Fruit fly (Drosophila melanogaster) whole organism, embryonic: ENCODE results near the gene CG42495.

ENCODE experiments used
- Adf1 ChIP-seq: fragments of 200-800 bp; sonication (Bioruptor generic); IDR thresholded peaks from 2 replicates; pipeline ENCODE4 v1.3.6; 2022; ENCODE audit warnings: missing biosample characterization, missing genetic modification characterization
- Atf6 ChIP-seq: fragments of 200-800 bp; sonication (Bioruptor generic); IDR thresholded peaks from 2 replicates; pipeline ENCODE4 v1.3.6; 2022; ENCODE audit warnings: missing biosample characterization, missing genetic modification characterization
- B-H2 ChIP-seq: fragments of 200-800 bp; sonication (Bioruptor generic); optimal IDR thresholded peaks from 2 replicates; lab custom pipeline; 2018; ENCODE audit warnings: missing biosample characterization, mild to moderate bottlenecking, missing genetic modification characterization
- CG1024 ChIP-seq: fragments of 200-800 bp; sonication (Bioruptor generic); IDR thresholded peaks from 2 replicates; pipeline ENCODE4 v1.3.6; 2022; ENCODE audit warnings: missing biosample characterization, missing genetic modification characterization
- CG10565 ChIP-seq: fragments of 200-800 bp; sonication (Bioruptor generic); optimal IDR thresholded peaks from 3 replicates; lab custom pipeline; 2016; ENCODE audit warnings: missing biosample characterization, mild to moderate bottlenecking, missing genetic modification characterization
- CG11696 ChIP-seq: fragments of 200-800 bp; sonication (Bioruptor generic); IDR thresholded peaks from 2 replicates; pipeline ENCODE4 v1.3.6; 2022; ENCODE audit warnings: missing biosample characterization, missing genetic modification characterization
- CG12659 ChIP-seq: fragments of 200-800 bp; sonication (Bioruptor generic); optimal IDR thresholded peaks from 3 replicates; lab custom pipeline; 2017; ENCODE audit warnings: mild to moderate bottlenecking, missing biosample characterization, missing genetic modification reagents, missing genetic modification characterization
- CG13123 ChIP-seq: fragments of 200-800 bp; sonication (Bioruptor generic); optimal IDR thresholded peaks from 2 replicates; lab custom pipeline; 2016; ENCODE audit warnings: missing biosample characterization, missing genetic modification characterization
- CG14441 ChIP-seq: fragments of 200-800 bp; sonication (Bioruptor generic); IDR thresholded peaks from 2 replicates; pipeline ENCODE4 v1.3.6; 2022; ENCODE audit warnings: missing biosample characterization, missing genetic modification characterization
- CG14667 ChIP-seq: fragments of 200-800 bp; sonication (Bioruptor generic); IDR thresholded peaks from 2 replicates; pipeline ENCODE4 v1.3.6; 2022; ENCODE audit warnings: missing biosample characterization, missing genetic modification characterization
- CG1602 ChIP-seq: fragments of 200-800 bp; sonication (Bioruptor generic); optimal IDR thresholded peaks from 3 replicates; lab custom pipeline; 2016; ENCODE audit warnings: missing biosample characterization, missing genetic modification characterization
- CG17359 ChIP-seq: fragments of 200-800 bp; sonication (Bioruptor generic); optimal IDR thresholded peaks from 3 replicates; lab custom pipeline; 2018; ENCODE audit warnings: missing biosample characterization, mild to moderate bottlenecking, missing genetic modification characterization, moderate library complexity
- CG18262 ChIP-seq: fragments of 200-800 bp; optimal IDR thresholded peaks from 3 replicates; lab custom pipeline; 2019; ENCODE audit warnings: missing biosample characterization, mild to moderate bottlenecking, missing genetic modification characterization, moderate library complexity
- CG18619 ChIP-seq: fragments of 200-800 bp; sonication (Bioruptor generic); optimal IDR thresholded peaks from 3 replicates; lab custom pipeline; 2017; ENCODE audit warnings: missing biosample characterization, mild to moderate bottlenecking, missing genetic modification characterization
- CG2120 ChIP-seq: fragments of 200-800 bp; sonication (Bioruptor generic); optimal IDR thresholded peaks from 3 replicates; lab custom pipeline; 2016; ENCODE audit warnings: missing biosample characterization, missing genetic modification characterization
- CG2129 ChIP-seq: fragments of 200-800 bp; sonication (Bioruptor generic); IDR thresholded peaks from 2 replicates; pipeline ENCODE4 v1.3.6; 2022; ENCODE audit warnings: missing biosample characterization, missing genetic modification characterization; ENCODE audit not compliant: partially characterized antibody
- CG2202 ChIP-seq: fragments of 200-800 bp; sonication (Bioruptor generic); optimal IDR thresholded peaks from 2 replicates; lab custom pipeline; 2018; ENCODE audit warnings: missing biosample characterization, mild to moderate bottlenecking, missing genetic modification characterization
- CG2875 ChIP-seq: fragments of 200-800 bp; sonication (Bioruptor generic); optimal IDR thresholded peaks from 2 replicates; lab custom pipeline; 2017; ENCODE audit warnings: missing biosample characterization, mild to moderate bottlenecking, missing genetic modification characterization, missing genetic modification reagents
- CG32532 ChIP-seq: fragments of 200-800 bp; sonication (Bioruptor generic); IDR thresholded peaks from 2 replicates; pipeline ENCODE4 v1.3.6; 2022; ENCODE audit warnings: missing biosample characterization, missing genetic modification characterization
- CG34224 ChIP-seq: fragments of 200-800 bp; sonication (Bioruptor generic); IDR thresholded peaks from 3 replicates; pipeline ENCODE4 v1.3.6; 2022; ENCODE audit warnings: missing biosample characterization, missing genetic modification characterization; ENCODE audit not compliant: partially characterized antibody
- CG5245 ChIP-seq: fragments of 200-800 bp; sonication (Bioruptor generic); optimal IDR thresholded peaks from 3 replicates; lab custom pipeline; 2016; ENCODE audit warnings: missing biosample characterization, missing genetic modification characterization
- CG6272 ChIP-seq: fragments of 200-800 bp; sonication (Bioruptor generic); IDR thresholded peaks from 2 replicates; pipeline ENCODE4 v1.3.6; 2022; ENCODE audit warnings: missing biosample characterization, missing genetic modification characterization
- CG6654 ChIP-seq: fragments of 200-800 bp; sonication (Bioruptor generic); optimal IDR thresholded peaks from 2 replicates; lab custom pipeline; 2017; ENCODE audit warnings: missing biosample characterization, mild to moderate bottlenecking, missing genetic modification characterization
- CG7372 ChIP-seq: fragments of 200-800 bp; sonication (Bioruptor generic); IDR thresholded peaks from 2 replicates; pipeline ENCODE4 v1.3.6; 2022; ENCODE audit warnings: missing biosample characterization, missing genetic modification characterization
- CG7745 ChIP-seq: fragments of 200-800 bp; sonication (Bioruptor generic); optimal IDR thresholded peaks from 2 replicates; lab custom pipeline; 2018; ENCODE audit warnings: missing biosample characterization, mild to moderate bottlenecking, missing genetic modification characterization, moderate library complexity
- CG8924 ChIP-seq: fragments of 200-800 bp; optimal IDR thresholded peaks from 3 replicates; lab custom pipeline; 2019; ENCODE audit warnings: missing biosample characterization, mild to moderate bottlenecking, missing genetic modification characterization, moderate library complexity
- Ets65A ChIP-seq: fragments of 200-800 bp; sonication (Bioruptor generic); peaks from one replicate; lab custom pipeline; 2016; ENCODE audit warnings: missing biosample characterization, missing genetic modification characterization
- Hmx ChIP-seq: fragments of 200-800 bp; sonication (Bioruptor generic); optimal IDR thresholded peaks from 2 replicates; lab custom pipeline; 2016; ENCODE audit warnings: missing biosample characterization, missing genetic modification characterization
- Hsf ChIP-seq: fragments of 200-800 bp; sonication (Bioruptor generic); optimal IDR thresholded peaks from 3 replicates; lab custom pipeline; 2016; ENCODE audit warnings: missing biosample characterization, missing genetic modification characterization
- NC2α ChIP-seq: fragments of 200-800 bp; sonication (Bioruptor generic); optimal IDR thresholded peaks from 2 replicates; lab custom pipeline; 2016; ENCODE audit warnings: missing biosample characterization, missing genetic modification characterization
- Nf-YA ChIP-seq: fragments of 200-800 bp; sonication (Bioruptor generic); IDR thresholded peaks from 2 replicates; pipeline ENCODE4 v1.3.6; 2022; ENCODE audit warnings: missing biosample characterization, missing genetic modification characterization
- Oli ChIP-seq: fragments of 200-800 bp; sonication (Bioruptor generic); optimal IDR thresholded peaks from 2 replicates; lab custom pipeline; 2018; ENCODE audit warnings: missing biosample characterization, mild to moderate bottlenecking, missing genetic modification characterization, moderate library complexity
- Poxn ChIP-seq: fragments of 200-800 bp; sonication (Bioruptor generic); IDR thresholded peaks from 2 replicates; pipeline ENCODE4 v1.3.6; 2022; ENCODE audit warnings: missing biosample characterization, missing genetic modification characterization
- Ssrp ChIP-seq: fragments of 200-800 bp; sonication (Bioruptor generic); optimal IDR thresholded peaks from 2 replicates; lab custom pipeline; 2018; ENCODE audit warnings: missing biosample characterization, mild to moderate bottlenecking, missing genetic modification characterization, moderate library complexity
- ash1 ChIP-seq: fragments of 200-800 bp; sonication (Bioruptor generic); optimal IDR thresholded peaks from 2 replicates; lab custom pipeline; 2018; ENCODE audit warnings: missing biosample characterization, mild to moderate bottlenecking, missing genetic modification characterization
- bcd ChIP-seq: fragments of 200-800 bp; sonication (Bioruptor generic); optimal IDR thresholded peaks from 2 replicates; lab custom pipeline; 2017; ENCODE audit warnings: missing biosample characterization, mild to moderate bottlenecking, missing genetic modification characterization
- dimm ChIP-seq: fragments of 200-800 bp; sonication (Bioruptor generic); IDR thresholded peaks from 2 replicates; pipeline ENCODE4 v1.3.6; 2022; ENCODE audit warnings: missing biosample characterization, missing genetic modification characterization
- disco-r ChIP-seq: fragments of 200-800 bp; sonication (Bioruptor generic); optimal IDR thresholded peaks from 2 replicates; lab custom pipeline; 2016; ENCODE audit warnings: missing biosample characterization, missing genetic modification characterization
- h ChIP-seq: fragments of >200 bp; optimal IDR thresholded peaks from 2 replicates; lab custom pipeline; 2017
- hth ChIP-seq: fragments of >200 bp; optimal IDR thresholded peaks from 2 replicates; lab custom pipeline; 2017; ENCODE audit warnings: inconsistent platforms
- klu ChIP-seq: fragments of 200-800 bp; sonication (Bioruptor generic); IDR thresholded peaks from 2 replicates; pipeline ENCODE4 v1.3.6; 2022; ENCODE audit warnings: missing biosample characterization, missing genetic modification characterization
- luna ChIP-seq: fragments of 200-800 bp; sonication (Bioruptor generic); optimal IDR thresholded peaks from 2 replicates; lab custom pipeline; 2016; ENCODE audit warnings: missing biosample characterization, missing genetic modification characterization
- mirr ChIP-seq: fragments of 200-800 bp; sonication (Bioruptor generic); optimal IDR thresholded peaks from 3 replicates; lab custom pipeline; 2018; ENCODE audit warnings: missing biosample characterization, mild to moderate bottlenecking, missing genetic modification characterization
- odd ChIP-seq: fragments of 200-800 bp; sonication (Bioruptor generic); optimal IDR thresholded peaks from 2 replicates; lab custom pipeline; 2017; ENCODE audit warnings: missing biosample characterization, mild to moderate bottlenecking, missing genetic modification characterization
- pho ChIP-seq: fragments of 200-800 bp; sonication (Bioruptor generic); optimal IDR thresholded peaks from 2 replicates; lab custom pipeline; 2016; ENCODE audit warnings: missing biosample characterization, missing genetic modification characterization
- phol ChIP-seq: fragments of 200-800 bp; sonication (Bioruptor generic); optimal IDR thresholded peaks from 3 replicates; lab custom pipeline; 2018; ENCODE audit warnings: missing biosample characterization, mild to moderate bottlenecking, missing genetic modification characterization, moderate library complexity
- pum ChIP-seq: fragments of 200-800 bp; sonication (Bioruptor generic); optimal IDR thresholded peaks from 2 replicates; lab custom pipeline; 2016; ENCODE audit warnings: missing biosample characterization, missing genetic modification characterization
- repo ChIP-seq: fragments of 200-800 bp; sonication (Bioruptor generic); optimal IDR thresholded peaks from 2 replicates; lab custom pipeline; 2016; ENCODE audit warnings: missing biosample characterization, missing genetic modification characterization
- sens-2 ChIP-seq: fragments of 200-800 bp; sonication (Bioruptor generic); IDR thresholded peaks from 2 replicates; pipeline ENCODE4 v1.3.6; 2022; ENCODE audit warnings: missing biosample characterization, missing genetic modification characterization
- sisA ChIP-seq: fragments of 200-800 bp; sonication (Bioruptor generic); IDR thresholded peaks from 2 replicates; pipeline ENCODE4 v1.3.6; 2022; ENCODE audit warnings: missing biosample characterization, missing genetic modification characterization
- vfl ChIP-seq: fragments of 200-800 bp; sonication (Bioruptor generic); optimal IDR thresholded peaks from 2 replicates; lab custom pipeline; 2016; ENCODE audit warnings: missing biosample characterization, missing genetic modification characterization
- zfh1 ChIP-seq: fragments of 200-800 bp; sonication (Bioruptor generic); IDR thresholded peaks from 3 replicates; pipeline ENCODE4 v1.3.6; 2022; ENCODE audit warnings: missing biosample characterization, missing genetic modification characterization

The CG42495 gene

DNA sequence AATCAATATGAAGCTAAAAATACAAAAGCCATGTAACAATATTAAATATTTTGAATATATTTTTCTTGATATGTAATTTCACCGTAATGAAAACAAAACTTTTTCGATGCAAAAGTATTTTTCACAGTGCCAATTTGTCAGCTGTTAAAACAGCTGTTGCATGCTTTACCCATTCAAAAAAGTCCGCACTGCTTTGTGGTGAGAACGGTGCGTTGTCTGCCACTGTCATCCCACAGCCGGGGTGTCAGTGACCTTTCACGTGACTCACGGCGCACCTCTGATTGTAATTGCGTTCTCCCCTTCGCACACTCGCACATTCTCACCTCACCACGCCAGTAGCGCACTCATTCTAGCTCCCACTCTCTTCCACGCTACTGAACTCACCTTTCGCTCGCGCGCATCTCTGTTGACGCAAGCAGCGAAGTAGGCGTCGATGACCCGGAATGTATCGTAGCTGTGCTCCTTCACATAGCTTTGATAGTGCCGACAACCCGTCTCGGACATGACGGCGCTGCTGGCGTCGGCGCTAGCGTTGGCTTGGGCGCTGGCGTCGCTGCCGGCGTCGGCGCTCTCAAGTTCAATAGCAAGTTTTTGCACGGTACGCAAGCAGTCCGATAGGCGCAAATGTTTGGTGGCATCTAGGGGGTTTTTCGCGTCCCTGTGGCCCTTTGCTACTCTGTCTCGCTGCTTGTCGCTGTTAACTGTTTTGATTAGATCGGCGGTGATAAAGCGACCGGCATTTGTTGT is 46.0 kb upstream of the CG42495 start (continued):
- TF ChIP-seq CG2120 (GFP tag; lab: Kevin White, UChicago) (peak; percentile 78), Atf6 (GFP tag; lab: Robert Waterston, UW) (peak; percentile 65), CG2202 (peak; percentile 13), vfl (GFP tag; lab: Kevin White, UChicago) (peak; percentile 45), CG32532 (GFP tag; lab: Robert Waterston, UW) (peak; percentile 69), repo (GFP tag; lab: Kevin White, UChicago) (no peak), CG2875 (no peak), ash1 (GFP tag; lab: Kevin White, UChicago) (no peak), dimm (no peak), CG7372 (GFP tag; lab: Robert Waterston, UW) (no peak), CG10565 (GFP tag; lab: Kevin White, UChicago) (no peak), sens-2 (GFP tag; lab: Robert Waterston, UW) (0 out of 2 replicates have a peak, but pooled peaks have one; percentile 22), Ets65A (GFP tag; lab: Kevin White, UChicago) (peak; percentile 75), zfh1 (GFP tag; lab: Robert Waterston, UW) (0 out of 3 replicates have a peak, but pooled peaks have one; percentile 19), CG14441 (GFP tag; lab: Robert Waterston, UW) (no peak), Poxn (GFP tag; lab: Robert Waterston, UW) (no peak), pho (GFP tag; lab: Kevin White, UChicago) (peak; percentile 54), sisA (GFP tag; lab: Robert Waterston, UW) (no peak; the same call in 1 of the 2 replicates), bcd (GFP tag; lab: Kevin White, UChicago) (no peak), CG1602 (no peak), CG5245 (GFP tag; lab: Kevin White, UChicago) (no peak), CG18262 (peak; percentile 69), klu (GFP tag; lab: Robert Waterston, UW) (no peak), CG7745 (tag; lab: Kevin White, UChicago) (no peak), Ssrp (tag; lab: Kevin White, UChicago) (peak; percentile 45), luna (peak; percentile 38), hth (lab: Kevin White, UChicago) (no peak), B-H2 (GFP tag; lab: Kevin White, UChicago) (peak; percentile 15), CG6654 (GFP tag; lab: Kevin White, UChicago) (no peak), CG18619 (no peak), phol (tag; lab: Kevin White, UChicago) (peak; percentile 47), CG8924 (tag; lab: Kevin White, UChicago) (no peak), h (lab: Kevin White, UChicago) (no peak), CG11696 (GFP tag; lab: Robert Waterston, UW) (no peak), pum (peak; percentile 14), Oli (peak; percentile 27), mirr (peak; percentile 41), Adf1 (GFP tag; lab: Robert Waterston, UW) (peak; percentile 100), Hmx (GFP tag; lab: Kevin White, UChicago) (no peak), CG6272 (GFP tag; lab: Robert Waterston, UW) (no peak), odd (GFP tag; lab: Kevin White, UChicago) (no peak), CG14667 (no peak), CG2129 (GFP tag; lab: Robert Waterston, UW) (peak; percentile 39), CG34224 (GFP tag; lab: Robert Waterston, UW) (peak; percentile 86), CG1024 (no peak), NC2α (GFP tag; lab: Kevin White, UChicago) (no peak), CG12659 (GFP tag; lab: Kevin White, UChicago) (peak; percentile 9), Nf-YA (GFP tag; lab: Robert Waterston, UW) (no peak), CG17359 (tag; lab: Kevin White, UChicago) (peak; percentile 45), Hsf (peak; percentile 25), disco-r (GFP tag; lab: Kevin White, UChicago) (peak; percentile 44), CG13123 (GFP tag; lab: Kevin White, UChicago) (no peak)
